Worm (Caenorhabditis elegans) whole organism, L2 larva: ENCODE data around the gene qua-1.

Experiments used
- ceh-82 ChIP-seq: fragments of 150-350 bp; optimal IDR thresholded peaks from 2 replicates; lab custom pipeline; 2014; ENCODE audit warnings: missing biosample characterization, missing genetic modification characterization
- sma-9 ChIP-seq, 2 experiments: fragments of 150-350 bp in 1 of 2; sonication (generic microtip) in 1 of 2; optimal IDR thresholded peaks; 2 replicates each; lab custom pipeline; 2014 to 2016; ENCODE audit warnings: missing genetic modification characterization in 2 of 2, mild to moderate bottlenecking in 1 of 2, missing biosample characterization in 1 of 2, missing compliant biosample characterization in 1 of 2, missing genetic modification reagents in 1 of 2, moderate library complexity in 1 of 2

ce11 chrII:8193126-8193525 is 5.5 kb upstream of the qua-1 start, which contains the start of gene T05C12.9:
- TF ChIP-seq sma-9 (GFP tag; optimal IDR thresholded peaks at IDR 0.05; lab: Kevin White, UChicago): no peak
- no peak for TF ChIP-seq sma-9 (tag; optimal IDR thresholded peaks at IDR 0.05; lab: Kevin White, UChicago)
- TF ChIP-seq ceh-82: no peak
